Fruit fly (Drosophila melanogaster) whole organism, wandering third instar larva: ENCODE measurements around the gene CG42564.

Experiments
- OdsH ChIP-seq: fragments of 200-800 bp; sonication (Bioruptor generic); optimal IDR thresholded peaks from 2 replicates; lab custom pipeline; 2016; ENCODE audit warnings: missing biosample characterization, mild to moderate bottlenecking, missing genetic modification characterization
- fru ChIP-seq: fragments of 200-800 bp; sonication (Bioruptor generic); optimal IDR thresholded peaks from 3 replicates; lab custom pipeline; 2016; ENCODE audit warnings: missing biosample characterization, mild to moderate bottlenecking, missing genetic modification characterization
- h ChIP-seq: fragments of 200-800 bp; sonication (Bioruptor generic); optimal IDR thresholded peaks from 3 replicates; lab custom pipeline; 2016; ENCODE audit warnings: missing biosample characterization, mild to moderate bottlenecking, missing genetic modification characterization

DNA sequence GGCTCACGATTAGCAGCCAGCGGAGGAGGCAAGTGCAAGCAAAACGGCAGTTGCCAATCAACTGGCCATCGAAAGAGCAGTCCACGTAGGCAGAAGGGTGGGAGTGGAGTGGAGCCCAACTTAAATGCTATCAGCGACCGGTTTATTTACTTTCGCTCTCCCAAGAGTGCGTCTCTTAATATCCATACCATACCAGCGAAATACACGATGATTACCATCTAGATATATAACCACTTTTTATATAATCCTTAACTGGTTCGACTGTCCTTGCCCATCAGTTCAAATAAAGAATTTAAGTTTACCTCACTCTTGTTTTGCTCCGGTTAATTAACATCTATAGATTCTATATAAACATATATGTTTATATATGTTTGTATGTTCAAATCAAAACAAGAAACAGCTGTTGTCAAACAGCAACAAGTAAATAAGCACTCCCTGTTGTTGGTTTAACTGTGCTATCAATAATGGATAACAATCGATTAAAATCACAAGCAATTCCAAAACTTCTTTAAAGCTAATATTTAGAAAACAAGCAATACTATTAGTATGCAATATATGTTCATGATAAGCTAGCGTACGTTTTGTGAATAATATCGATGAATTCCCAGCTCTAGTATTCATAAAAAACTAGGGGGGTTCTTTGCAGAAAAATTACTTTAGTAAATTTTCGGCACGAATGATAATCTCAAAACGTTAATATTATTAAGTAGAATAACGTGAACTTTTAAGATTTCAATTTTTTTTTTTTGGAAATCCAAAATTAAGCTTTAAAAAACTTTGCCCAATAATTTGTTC is 566 bp upstream of the CG42564 start:
- TF ChIP-seq OdsH (GFP tag; lab: Kevin White, UChicago) (peak; percentile 49), fru (GFP tag; lab: Kevin White, UChicago) (peak; percentile 41), h (GFP tag; lab: Kevin White, UChicago) (peak; percentile 58)
